Worm (Caenorhabditis elegans): ENCODE results near the gene F23D12.7.

- TF ChIP-seq W03F9.2 (tag; optimal IDR thresholded peaks at IDR 0.05): no peak
- TF ChIP-seq dao-5 (tag; optimal IDR thresholded peaks at IDR 0.05): no peak
- TF ChIP-seq him-1 (tag; optimal IDR thresholded peaks at IDR 0.05): no peak
Observed at ce11 chrX:14496545-14496944, 42.9 kb upstream of the F23D12.7 start.
